Fruit fly (Drosophila melanogaster): ENCODE data around the gene mirr.

mirr gene

DNA sequence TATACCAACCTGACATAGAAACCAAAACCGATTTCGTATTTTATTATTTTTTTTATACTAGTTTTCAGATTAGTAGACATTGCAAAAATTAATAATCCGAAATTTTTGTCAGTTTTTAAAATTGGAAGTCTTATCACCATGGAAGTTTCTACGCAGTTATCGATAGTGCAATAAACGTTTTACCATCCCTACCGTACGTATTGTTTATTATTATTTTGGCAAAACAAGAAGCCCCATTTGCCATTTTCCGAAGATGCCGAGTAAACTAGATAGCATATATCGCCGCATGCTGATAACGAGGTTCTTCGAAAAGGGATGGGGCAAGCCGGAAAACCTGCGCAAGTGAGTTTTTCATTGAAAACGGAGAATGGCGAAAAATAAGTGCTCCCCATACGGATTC, 48.2 kb downstream of the mirr start, which contains the start of gene CG32112 (continued):
- peak; percentile 50 for TF ChIP-seq tai (GFP tag; optimal IDR thresholded peaks at IDR 0.05)
- peak; percentile 56 for TF ChIP-seq Hnf4 (GFP tag; optimal IDR thresholded peaks at IDR 0.05)
- peak; percentile 1 for TF ChIP-seq dsf (GFP tag; optimal IDR thresholded peaks at IDR 0.05; ENCODE audit: borderline replicate concordance)
- TF ChIP-seq brk (GFP tag; optimal IDR thresholded peaks at IDR 0.05), result peak; percentile 46
- no peak for TF ChIP-seq Rel (GFP tag; optimal IDR thresholded peaks at IDR 0.05)
- no peak for TF ChIP-seq Rel (tag; optimal IDR thresholded peaks at IDR 0.05)

DNA sequence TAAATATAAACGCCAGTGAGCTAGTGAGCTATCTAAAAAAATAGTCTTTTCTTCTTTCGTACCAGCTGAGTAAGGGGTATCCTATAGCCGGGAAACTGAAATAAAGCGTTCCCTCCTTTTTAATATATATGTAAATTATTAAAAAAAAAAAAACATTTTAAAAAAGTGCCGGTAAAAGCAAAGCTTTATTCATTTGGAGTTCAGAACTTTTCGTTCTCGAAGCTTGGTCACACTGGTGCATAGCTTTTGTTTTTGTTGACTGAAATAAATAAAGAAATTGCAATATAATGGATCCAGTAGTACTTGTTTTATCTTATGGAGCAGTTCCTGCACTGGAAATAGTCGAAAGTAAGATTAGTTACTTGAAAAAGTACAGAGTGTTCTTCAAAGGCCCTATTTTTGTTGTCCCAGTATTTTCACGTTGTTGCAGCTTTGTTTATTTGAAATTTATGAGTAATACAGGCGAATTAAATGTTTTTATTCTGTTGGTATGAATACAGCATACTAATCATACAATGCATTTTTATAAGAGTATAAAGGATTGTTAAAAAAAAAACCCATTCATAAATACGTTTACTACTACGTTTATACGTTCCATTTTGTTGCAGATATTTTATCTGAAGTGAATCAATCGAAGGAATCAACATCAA, 51.8 kb downstream of the mirr start, which contains the start of gene CG32109:
Gene CG32109 (plus strand): TSS at position 224 of the 650 bp plus-strand sequence.
- TF ChIP-seq dmrt93B (GFP tag; optimal IDR thresholded peaks at IDR 0.05) (no peak), Hr83 (GFP tag; optimal IDR thresholded peaks at IDR 0.05; ENCODE audit: poor library complexity, severe bottlenecking) (no peak), sage (GFP tag; optimal IDR thresholded peaks at IDR 0.05) (peak; percentile 26), br (GFP tag; optimal IDR thresholded peaks at IDR 0.05) (no peak)

DNA sequence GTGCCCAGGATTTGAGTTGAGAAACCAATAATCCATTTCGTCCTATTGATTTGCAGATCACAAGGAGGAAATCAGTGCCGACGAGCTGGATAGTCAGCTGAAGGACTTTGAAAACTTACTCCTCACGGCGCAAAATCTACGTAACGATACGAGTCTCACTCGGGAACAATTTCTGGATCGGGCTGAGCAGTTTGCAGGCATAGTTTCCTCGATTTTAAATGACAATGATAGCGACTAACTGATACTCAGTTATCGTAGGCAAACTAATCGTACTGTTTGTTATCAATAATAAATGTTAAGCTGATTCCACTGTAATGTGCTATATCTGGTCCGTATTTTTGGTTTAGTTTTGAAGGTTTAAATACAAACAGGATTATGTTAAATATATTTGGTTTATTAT, 52.8 kb downstream of the mirr start:
- TF ChIP-seq Dfd (GFP tag; optimal IDR thresholded peaks at IDR 0.05), result no peak

DNA sequence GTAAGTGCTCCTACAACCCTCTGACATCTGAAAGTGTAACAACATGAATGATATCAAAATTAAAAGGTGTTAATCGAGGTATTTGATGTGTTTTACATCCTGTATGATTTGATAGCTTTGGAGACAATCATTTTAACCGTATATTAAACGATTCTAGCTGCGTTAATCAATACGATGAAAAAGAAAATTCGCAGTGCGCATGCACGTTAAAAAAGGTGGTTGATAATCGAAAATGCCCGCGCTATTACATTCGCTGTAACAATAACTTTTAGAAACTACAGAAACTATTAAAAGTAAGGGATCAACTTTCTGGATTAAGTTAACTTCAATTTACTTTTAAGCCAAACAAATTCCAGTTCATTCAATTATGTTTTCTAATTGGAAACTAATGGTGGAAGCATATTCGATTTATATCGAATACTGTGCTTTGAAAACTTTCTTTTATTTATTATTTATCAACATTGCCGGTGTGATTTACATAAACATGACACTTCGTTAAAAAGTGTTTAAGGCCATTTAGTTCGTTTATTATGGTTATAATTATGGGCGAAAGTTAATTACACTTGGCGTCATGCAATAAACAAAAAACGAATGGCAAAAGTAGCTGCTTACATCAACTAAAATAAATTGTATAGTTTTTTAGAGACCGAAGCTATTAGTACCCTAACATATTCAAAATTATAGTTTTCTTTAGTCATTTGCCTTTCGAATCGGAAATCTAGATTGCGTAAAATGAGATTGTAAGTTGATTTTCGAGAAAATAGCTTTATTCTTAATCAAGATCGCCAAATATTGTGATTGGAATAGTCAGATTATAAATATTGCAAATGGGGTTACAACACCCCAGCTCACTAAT, 55.5 kb downstream of the mirr start:
- TF ChIP-seq HLH106 (tag; optimal IDR thresholded peaks at IDR 0.05), result no peak

DNA sequence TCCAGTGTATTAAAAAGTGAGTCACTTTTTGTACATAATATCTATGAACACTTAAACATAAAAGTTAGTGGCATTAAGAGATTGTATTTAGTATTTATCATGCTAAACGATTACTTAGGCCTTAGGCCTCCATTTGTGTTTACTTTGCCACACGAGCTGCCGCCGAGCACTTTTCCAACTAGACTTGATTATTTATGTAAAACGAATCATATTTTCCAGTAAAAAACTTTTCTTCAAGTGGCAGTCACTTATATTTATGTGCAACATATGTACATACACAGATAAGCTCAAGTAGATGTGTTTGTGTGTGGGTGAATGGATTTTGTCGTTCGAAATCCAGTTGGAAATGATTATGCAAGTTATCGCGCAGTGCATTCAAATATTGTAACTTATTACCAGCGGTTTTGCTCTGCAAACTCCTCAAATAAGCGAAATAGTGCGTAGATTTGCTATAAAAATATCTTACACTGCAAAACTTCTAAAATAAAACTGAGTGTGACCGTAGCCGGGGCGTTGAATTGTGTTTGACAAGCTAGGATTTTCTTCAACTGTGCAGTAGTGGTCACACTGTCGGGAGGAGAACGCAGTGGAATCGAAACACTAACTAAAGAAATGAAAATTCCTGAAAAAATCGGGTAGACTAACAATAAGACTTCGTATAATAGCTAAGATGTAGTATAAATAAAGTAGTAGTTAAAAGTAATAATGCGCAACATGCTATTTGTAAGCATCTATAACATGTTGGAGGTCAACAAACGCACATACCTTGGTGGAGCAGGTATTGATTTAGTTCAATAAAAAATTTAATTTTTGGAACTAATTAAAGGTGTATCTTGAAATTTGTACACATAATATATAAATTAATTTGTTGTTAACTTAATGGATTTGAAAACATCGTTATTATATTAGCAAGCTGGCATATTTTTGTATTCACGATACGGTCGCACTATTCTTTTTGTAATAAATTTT, 56.4 kb downstream of the mirr start, which contains the start of the genes Klc and CG10984:
Gene Klc (minus strand): TSS at position 490 of the 969 bp plus-strand sequence.
Gene CG10984 (plus strand): TSS at position 553 of the 969 bp plus-strand sequence.
- TF ChIP-seq psq (GFP tag; optimal IDR thresholded peaks at IDR 0.05), result peak; percentile 55
- peak; percentile 5 for TF ChIP-seq tai (GFP tag; optimal IDR thresholded peaks at IDR 0.05)
- no peak for TF ChIP-seq lola (GFP tag; optimal IDR thresholded peaks at IDR 0.05)
- peak; percentile 61 for TF ChIP-seq Hnf4 (GFP tag; optimal IDR thresholded peaks at IDR 0.05)
- TF ChIP-seq jim (GFP tag; optimal IDR thresholded peaks at IDR 0.05), result no peak
- TF ChIP-seq brk (GFP tag; optimal IDR thresholded peaks at IDR 0.05), result peak; percentile 12
- TF ChIP-seq CrebA (GFP tag; optimal IDR thresholded peaks at IDR 0.05; ENCODE audit: borderline replicate concordance), result no peak
- no peak for TF ChIP-seq Hr78 (GFP tag; optimal IDR thresholded peaks at IDR 0.05)
- no peak for TF ChIP-seq GATAd (GFP tag; optimal IDR thresholded peaks at IDR 0.05)
- TF ChIP-seq pan (optimal IDR thresholded peaks at IDR 0.05), result no peak
- TF ChIP-seq Sp1 (GFP tag; optimal IDR thresholded peaks at IDR 0.05), result no peak
- no peak for TF ChIP-seq Abd-B (GFP tag; optimal IDR thresholded peaks at IDR 0.05)
- no peak for TF ChIP-seq h (GFP tag; optimal IDR thresholded peaks at IDR 0.05)
- no peak for TF ChIP-seq HLH106 (tag; optimal IDR thresholded peaks at IDR 0.05)
- TF ChIP-seq Dif (GFP tag; optimal IDR thresholded peaks at IDR 0.05; ENCODE audit: partially characterized antibody), result no peak
- TF ChIP-seq Jra (GFP tag; optimal IDR thresholded peaks at IDR 0.05), result peak; percentile 40
- TF ChIP-seq Myc (optimal IDR thresholded peaks at IDR 0.05), result no peak
- peak; percentile 17 for TF ChIP-seq sv (GFP tag; optimal IDR thresholded peaks at IDR 0.05)
- no peak for TF ChIP-seq usp (GFP tag; optimal IDR thresholded peaks at IDR 0.05)
- no peak for TF ChIP-seq CG9705 (GFP tag; optimal IDR thresholded peaks at IDR 0.05)
- TF ChIP-seq ey (GFP tag; optimal IDR thresholded peaks at IDR 0.05), result peak; percentile 82
- no peak for TF ChIP-seq dsf (GFP tag; optimal IDR thresholded peaks at IDR 0.05; ENCODE audit: borderline replicate concordance)
- no peak for TF ChIP-seq fru (GFP tag; optimal IDR thresholded peaks at IDR 0.05)
- TF ChIP-seq Dfd (GFP tag; optimal IDR thresholded peaks at IDR 0.05), result no peak
- TF ChIP-seq br (GFP tag; optimal IDR thresholded peaks at IDR 0.05), result no peak
- no peak for TF ChIP-seq N (GFP tag; optimal IDR thresholded peaks at IDR 0.05)
- no peak for TF ChIP-seq dmrt93B (GFP tag; optimal IDR thresholded peaks at IDR 0.05)
- TF ChIP-seq OdsH (GFP tag; optimal IDR thresholded peaks at IDR 0.05), result peak; percentile 69
- peak; percentile 17 for TF ChIP-seq CG32264 (GFP tag; optimal IDR thresholded peaks at IDR 0.05)
- TF ChIP-seq dl (GFP tag; optimal IDR thresholded peaks at IDR 0.05; ENCODE audit: insufficient read depth in 1 of 2, partially characterized antibody in 2 of 2), result no peak
- no peak for TF ChIP-seq Hr83 (GFP tag; optimal IDR thresholded peaks at IDR 0.05; ENCODE audit: poor library complexity, severe bottlenecking)
- no peak for TF ChIP-seq Vsx2 (GFP tag; optimal IDR thresholded peaks at IDR 0.05; ENCODE audit: partially characterized antibody)
- TF ChIP-seq woc (GFP tag; optimal IDR thresholded peaks at IDR 0.05), result peak; percentile 42
- no peak for TF ChIP-seq foxo (GFP tag; optimal IDR thresholded peaks at IDR 0.05)

Measured in whole organism, wandering third instar larva.